Worm (Caenorhabditis elegans) whole organism, midembryonic: ENCODE results near the gene srbc-84.

Experiments
- tab-1 ChIP-seq: fragments of 200-800 bp; sonication (Bioruptor generic); IDR thresholded peaks from 2 replicates; pipeline ENCODE4 v1.3.6; 2022; ENCODE audit warnings: missing genetic modification characterization, missing compliant biosample characterization
- ztf-23 ChIP-seq: fragments of 200-800 bp; sonication (Bioruptor generic); IDR thresholded peaks from 2 replicates; pipeline ENCODE4 v1.3.6; 2022; ENCODE audit warnings: missing genetic modification reagents, missing genetic modification characterization, missing compliant biosample characterization

DNA sequence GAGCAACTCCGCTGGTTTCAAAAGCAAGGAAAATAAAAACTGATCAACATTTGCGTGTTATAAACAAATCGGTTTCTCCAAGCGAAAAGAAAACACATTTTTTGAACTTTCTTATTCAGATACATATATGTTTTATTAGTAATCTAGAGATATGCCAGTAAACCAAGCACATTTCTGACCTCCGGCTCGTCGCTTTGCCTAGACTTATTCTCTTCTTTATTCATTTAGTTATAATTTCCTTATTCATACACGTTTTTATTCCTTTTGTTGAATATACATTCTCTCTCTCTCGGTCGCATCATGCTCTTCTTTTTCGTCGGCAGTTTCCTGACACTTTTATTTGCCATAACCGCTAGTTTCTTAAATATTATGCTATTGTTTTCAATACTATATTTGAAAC is at the start of gene srbc-84:
- TF ChIP-seq tab-1 (no peak), ztf-23 (GFP tag; lab: Robert Waterston, UW) (no peak)
